Worm (Caenorhabditis elegans): ENCODE data around the gene Y73C8C.3.

ce11 chrV:3146932-3147331 is 31.9 kb downstream of the Y73C8C.3 start, which contains the start of gene srab-11:
- no peak for TF ChIP-seq lin-39 (tag; optimal IDR thresholded peaks at IDR 0.05)
- no peak for TF ChIP-seq ama-1 (optimal IDR thresholded peaks at IDR 0.05)
- TF ChIP-seq aha-1 (tag; optimal IDR thresholded peaks at IDR 0.05), result no peak
- no peak for TF ChIP-seq sptf-1 (tag; optimal IDR thresholded peaks at IDR 0.05)
- TF ChIP-seq ztf-4 (tag; optimal IDR thresholded peaks at IDR 0.05), result no peak
- TF ChIP-seq nhr-11 (tag; optimal IDR thresholded peaks at IDR 0.05), result no peak
- no peak for TF ChIP-seq nhr-237 (tag; optimal IDR thresholded peaks at IDR 0.05)
- no peak for TF ChIP-seq nhr-28 (tag; optimal IDR thresholded peaks at IDR 0.05)
- no peak for TF ChIP-seq nhr-47 (tag; optimal IDR thresholded peaks at IDR 0.05)
- no peak for TF ChIP-seq lsy-2 (tag; optimal IDR thresholded peaks at IDR 0.05)
